Fruit fly (Drosophila melanogaster): ENCODE measurements around the gene CG42464.

The CG42464 gene

DNA sequence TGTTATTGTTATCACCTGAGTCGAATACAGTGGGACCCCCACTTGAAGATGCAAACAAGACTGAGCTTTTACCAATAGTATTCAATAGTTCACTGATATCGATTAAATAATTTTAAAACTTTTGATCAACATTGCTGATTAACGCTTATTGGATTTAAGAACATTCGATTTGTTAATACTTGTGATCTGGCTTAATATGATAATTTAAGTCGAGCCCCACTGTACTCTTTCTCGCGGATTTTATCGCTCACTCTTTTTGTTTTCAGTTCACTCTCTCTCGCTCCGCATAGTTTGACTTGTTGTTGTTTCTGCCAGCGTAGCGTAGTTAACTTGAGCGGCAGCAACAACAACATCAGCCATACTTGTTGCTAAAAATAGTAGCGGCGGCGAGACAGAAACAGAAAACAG, 43.6 kb upstream of the CG42464 start (continued):
- peak; percentile 89 for TF ChIP-seq Nf-YB (GFP tag; optimal IDR thresholded peaks at IDR 0.05)

DNA sequence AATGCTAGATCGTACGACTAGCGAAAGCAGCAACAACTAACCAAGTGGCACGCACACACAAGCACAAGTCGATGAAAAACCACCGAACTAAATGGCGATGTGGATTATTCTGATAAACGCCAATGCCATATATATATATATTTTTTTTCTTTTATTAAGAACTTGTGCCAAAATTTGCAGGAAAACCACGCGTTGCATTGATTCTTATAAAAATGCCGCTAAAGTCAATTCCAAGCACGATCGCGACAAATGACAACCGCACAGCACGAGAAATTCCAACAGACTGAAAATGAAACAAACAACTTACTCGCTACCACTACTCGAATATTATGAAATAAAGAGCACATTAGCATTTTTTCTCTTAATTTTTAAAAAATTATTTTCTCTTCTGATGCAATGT, 42.6 kb upstream of the CG42464 start, which contains the start of gene for:
Gene for (minus strand): TSS at position 287 of the 400 bp plus-strand sequence.
- TF ChIP-seq CG32532 (GFP tag; IDR thresholded peaks at IDR 0.05): peak; percentile 19; the same call in 1 of the 2 replicates
- TF ChIP-seq amos (GFP tag; IDR thresholded peaks at IDR 0.05; ENCODE audit: partially characterized antibody): peak; percentile 9; the same call in 1 of the 2 replicates
- peak; percentile 15; the same call in 1 of the 2 replicates for TF ChIP-seq Rfx (GFP tag; IDR thresholded peaks at IDR 0.05)
- TF ChIP-seq CG2678 (tag; optimal IDR thresholded peaks at IDR 0.05): peak; percentile 21
- TF ChIP-seq CG3163 (GFP tag; optimal IDR thresholded peaks at IDR 0.05): peak; percentile 64
- TF ChIP-seq bsh (GFP tag; optimal IDR thresholded peaks at IDR 0.05): no peak
- no peak for TF ChIP-seq NfI (GFP tag; optimal IDR thresholded peaks at IDR 0.05)
- no peak for TF ChIP-seq Nf-YB (GFP tag; optimal IDR thresholded peaks at IDR 0.05)
- peak; percentile 32 to 71 for TF ChIP-seq Trl (optimal IDR thresholded peaks at IDR 0.05)
- TF ChIP-seq Trl (GFP tag; optimal IDR thresholded peaks at IDR 0.05): no peak
- TF ChIP-seq pfk (GFP tag; optimal IDR thresholded peaks at IDR 0.05): peak; percentile 76
- peak; percentile 56 for TF ChIP-seq kah (GFP tag; optimal IDR thresholded peaks at IDR 0.05)
- TF ChIP-seq CG15601 (tag; optimal IDR thresholded peaks at IDR 0.05): peak; percentile 16
- TF ChIP-seq CG10959 (GFP tag; IDR thresholded peaks at IDR 0.05): no peak
- TF ChIP-seq HmgZ (tag; optimal IDR thresholded peaks at IDR 0.05): no peak
- peak; percentile 31 for TF ChIP-seq nom (GFP tag; optimal IDR thresholded peaks at IDR 0.05)
- TF ChIP-seq row (GFP tag; IDR thresholded peaks at IDR 0.05): peak; percentile 6; the same call in 1 of the 3 replicates
- TF ChIP-seq chinmo (GFP tag; IDR thresholded peaks at IDR 0.05; ENCODE audit: partially characterized antibody): 0 out of 4 replicates have a peak, but pooled peaks have one; percentile 34
- TF ChIP-seq lab (GFP tag; optimal IDR thresholded peaks at IDR 0.05): peak; percentile 20
- TF ChIP-seq Jarid2 (GFP tag; optimal IDR thresholded peaks at IDR 0.05): peak; percentile 96
- no peak for TF ChIP-seq Elba2 (GFP tag; optimal IDR thresholded peaks at IDR 0.05)
- TF ChIP-seq eyg (GFP tag; optimal IDR thresholded peaks at IDR 0.05): no peak
- no peak for TF ChIP-seq Myb (GFP tag; optimal IDR thresholded peaks at IDR 0.05)
- TF ChIP-seq chm (GFP tag; IDR thresholded peaks at IDR 0.05): peak; percentile 75
- TF ChIP-seq CG4360 (GFP tag; IDR thresholded peaks at IDR 0.05): peak; percentile 13; the same call in 1 of the 2 replicates
- no peak for TF ChIP-seq Hsf (GFP tag; optimal IDR thresholded peaks at IDR 0.05)
- peak; percentile 47 for TF ChIP-seq sd (tag; optimal IDR thresholded peaks at IDR 0.05)
- TF ChIP-seq Med (GFP tag): peak; percentile 50
- 0 out of 3 replicates have a peak, but pooled peaks have one; percentile 31 for TF ChIP-seq CG2199 (GFP tag; IDR thresholded peaks at IDR 0.05)
- peak; percentile 93 for TF ChIP-seq CG12155 (GFP tag; optimal IDR thresholded peaks at IDR 0.05)
- TF ChIP-seq CG34422 (GFP tag; IDR thresholded peaks at IDR 0.05): peak; percentile 40; the same call in 1 of the 3 replicates
- TF ChIP-seq HLH54F (GFP tag; optimal IDR thresholded peaks at IDR 0.05): no peak
- peak; percentile 17; the same call in 1 of the 3 replicates for TF ChIP-seq ci (GFP tag; IDR thresholded peaks at IDR 0.05)
- TF ChIP-seq sens (GFP tag): peak; percentile 20
- TF ChIP-seq bbx (GFP tag; IDR thresholded peaks at IDR 0.05; ENCODE audit: partially characterized antibody): peak; percentile 21; the same call in 1 of the 2 replicates
- TF ChIP-seq Fer1 (GFP tag; optimal IDR thresholded peaks at IDR 0.05): no peak
- peak; percentile 9; the same call in 1 of the 2 replicates for TF ChIP-seq CG13287 (GFP tag; IDR thresholded peaks at IDR 0.05; ENCODE audit: partially characterized antibody)
- TF ChIP-seq vvl (GFP tag; IDR thresholded peaks at IDR 0.05): peak; percentile 42; the same call in 1 of the 2 replicates
- peak; percentile 38; the same call in 1 of the 2 replicates for TF ChIP-seq CG42726 (GFP tag; IDR thresholded peaks at IDR 0.05; ENCODE audit: partially characterized antibody)

Data from whole organism, embryonic.